Worm (Caenorhabditis elegans) whole organism, L2 larva: ENCODE measurements around the gene F46G10.2.

ENCODE experiments used
- C34F6.9 ChIP-seq: fragments of 150-350 bp; optimal IDR thresholded peaks from 2 replicates; lab custom pipeline; 2014; ENCODE audit warnings: missing biosample characterization, missing genetic modification characterization
- F13H6.1 ChIP-seq: sonication (generic microtip); optimal IDR thresholded peaks from 2 replicates; lab custom pipeline; 2016; ENCODE audit warnings: missing genetic modification characterization, missing compliant biosample characterization
- alr-1 ChIP-seq: fragments of 150-350 bp; optimal IDR thresholded peaks from 2 replicates; lab custom pipeline; 2014; ENCODE audit warnings: missing biosample characterization, missing genetic modification characterization
- ama-1 ChIP-seq: fragments of 150-350 bp; optimal IDR thresholded peaks from 2 replicates; lab custom pipeline; 2018; ENCODE audit warnings: inconsistent platforms
- blmp-1 ChIP-seq: sonication (generic microtip); optimal IDR thresholded peaks from 2 replicates; lab custom pipeline; 2017; ENCODE audit warnings: missing genetic modification characterization, mild to moderate bottlenecking, missing compliant biosample characterization, antibody characterized with exemption, moderate library complexity; ENCODE audit not compliant: insufficient read depth
- crh-2 ChIP-seq: sonication (generic microtip); optimal IDR thresholded peaks from 2 replicates; lab custom pipeline; 2017; ENCODE audit warnings: missing biosample characterization, missing genetic modification characterization
- dmd-4 ChIP-seq: sonication (generic microtip); optimal IDR thresholded peaks from 2 replicates; lab custom pipeline; 2017; ENCODE audit warnings: missing biosample characterization, missing genetic modification characterization
- elt-3 ChIP-seq: sonication (generic microtip); optimal IDR thresholded peaks from 2 replicates; lab custom pipeline; 2017; ENCODE audit warnings: missing biosample characterization, missing genetic modification characterization
- fos-1 ChIP-seq: fragments of 150-350 bp; optimal IDR thresholded peaks from 2 replicates; lab custom pipeline; 2014; ENCODE audit warnings: missing biosample characterization, missing genetic modification characterization
- lin-11 ChIP-seq: fragments of 150-350 bp; sonication (generic microtip); optimal IDR thresholded peaks from 2 replicates; lab custom pipeline; 2014; ENCODE audit warnings: missing biosample characterization, missing genetic modification characterization, inconsistent platforms, mixed read lengths
- lin-39 ChIP-seq: fragments of 150-350 bp; optimal IDR thresholded peaks from 2 replicates; lab custom pipeline; 2014; ENCODE audit warnings: missing biosample characterization, missing genetic modification reagents, missing genetic modification characterization
- lsy-2 ChIP-seq, 2 experiments: fragments of 150-350 bp in 1 of 2; sonication (generic microtip) in 1 of 2; optimal IDR thresholded peaks; 2 replicates each; lab custom pipeline; 2014 to 2017; ENCODE audit warnings: missing biosample characterization in 2 of 2, missing genetic modification characterization in 2 of 2
- mbf-1 ChIP-seq: sonication (generic microtip); optimal IDR thresholded peaks from 2 replicates; lab custom pipeline; 2017; ENCODE audit warnings: missing biosample characterization, missing genetic modification characterization
- nhr-12 ChIP-seq: fragments of 150-350 bp; optimal IDR thresholded peaks from 2 replicates; lab custom pipeline; 2014; ENCODE audit warnings: missing biosample characterization, missing genetic modification characterization
- nhr-23 ChIP-seq: fragments of 150-350 bp; optimal IDR thresholded peaks from 2 replicates; lab custom pipeline; 2014; ENCODE audit warnings: missing biosample characterization, missing genetic modification reagents, missing genetic modification characterization
- nhr-237 ChIP-seq: fragments of 150-350 bp; optimal IDR thresholded peaks from 2 replicates; lab custom pipeline; 2014; ENCODE audit warnings: missing biosample characterization, missing genetic modification characterization
- nhr-25 ChIP-seq: fragments of 150-350 bp; sonication (generic microtip); optimal IDR thresholded peaks from 3 replicates; lab custom pipeline; 2014; ENCODE audit warnings: missing biosample characterization, missing genetic modification characterization
- nhr-6 ChIP-seq: fragments of 150-350 bp; optimal IDR thresholded peaks from 2 replicates; lab custom pipeline; 2014; ENCODE audit warnings: missing biosample characterization, missing genetic modification characterization
- peb-1 ChIP-seq: fragments of 150-350 bp; optimal IDR thresholded peaks from 2 replicates; lab custom pipeline; 2014; ENCODE audit warnings: missing biosample characterization, missing genetic modification characterization
- sma-9 ChIP-seq, 2 experiments: fragments of 150-350 bp in 1 of 2; sonication (generic microtip) in 1 of 2; optimal IDR thresholded peaks; 2 replicates each; lab custom pipeline; 2014 to 2016; ENCODE audit warnings: missing genetic modification characterization in 2 of 2, mild to moderate bottlenecking in 1 of 2, missing biosample characterization in 1 of 2, missing compliant biosample characterization in 1 of 2, missing genetic modification reagents in 1 of 2, moderate library complexity in 1 of 2
- unc-39 ChIP-seq: fragments of 150-350 bp; optimal IDR thresholded peaks from 2 replicates; lab custom pipeline; 2014; ENCODE audit warnings: missing biosample characterization, missing genetic modification characterization
- unc-55 ChIP-seq: fragments of 150-350 bp; sonication (generic microtip); optimal IDR thresholded peaks from 3 replicates; lab custom pipeline; 2014; ENCODE audit warnings: missing biosample characterization, missing genetic modification reagents, missing genetic modification characterization
- ztf-11 ChIP-seq: sonication (generic microtip); optimal IDR thresholded peaks from 2 replicates; lab custom pipeline; 2017; ENCODE audit warnings: missing biosample characterization, missing genetic modification characterization
- ztf-4 ChIP-seq: fragments of 150-350 bp; optimal IDR thresholded peaks from 2 replicates; lab custom pipeline; 2014; ENCODE audit warnings: missing biosample characterization, missing genetic modification characterization

Gene F46G10.2

DNA sequence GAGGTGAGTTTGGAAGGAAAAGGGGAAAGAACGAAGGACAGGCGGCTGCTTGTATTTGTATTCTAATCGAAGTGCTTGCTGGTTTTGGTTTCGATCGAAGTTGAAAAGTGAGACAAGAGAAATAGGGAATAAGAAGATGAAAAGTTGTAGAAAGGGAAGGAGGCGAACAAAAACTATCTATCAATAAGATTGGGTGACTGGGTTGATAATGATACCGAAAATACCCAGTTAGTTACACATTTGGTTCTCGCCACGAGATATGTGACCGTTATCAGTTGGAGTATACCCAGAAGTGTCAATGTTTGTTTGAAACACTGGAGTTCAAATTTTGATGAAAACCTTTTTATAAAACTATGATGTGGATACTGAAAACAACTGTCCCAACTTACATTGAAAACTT is 45.5 kb downstream of the F46G10.2 start:
- no peak for TF ChIP-seq ztf-11 (tag; lab: Kevin White, UChicago)
- peak; percentile 83 for TF ChIP-seq sma-9 (GFP tag; optimal IDR thresholded peaks at IDR 0.05; lab: Kevin White, UChicago)
- no peak for TF ChIP-seq sma-9 (tag; optimal IDR thresholded peaks at IDR 0.05; lab: Kevin White, UChicago)
- TF ChIP-seq crh-2: peak; percentile 39
- TF ChIP-seq unc-39 (tag; lab: Kevin White, UChicago): no peak
- TF ChIP-seq lin-39 (tag; lab: Kevin White, UChicago): no peak
- TF ChIP-seq fos-1 (tag; lab: Kevin White, UChicago): peak; percentile 89
- peak; percentile 1 for TF ChIP-seq blmp-1 (tag; lab: Kevin White, UChicago)

DNA sequence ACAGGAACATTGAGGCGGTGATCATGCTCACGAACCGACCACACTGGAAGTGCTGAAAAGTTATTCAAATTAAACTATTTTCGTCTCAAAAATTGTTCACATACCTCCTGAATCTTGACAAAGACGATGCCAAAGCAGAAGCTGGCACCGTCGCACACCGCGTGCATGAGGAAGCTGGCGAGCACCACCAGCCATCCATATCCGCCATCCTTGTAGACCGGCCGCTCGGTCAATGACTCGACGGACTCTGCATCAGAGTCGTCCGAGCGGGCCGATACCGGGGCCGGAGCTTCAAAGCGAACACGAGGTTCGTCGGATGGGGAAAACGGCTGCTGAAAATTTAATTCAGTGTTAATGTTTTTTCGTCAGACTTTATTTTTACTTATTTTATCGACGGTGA is 53.4 kb downstream of the F46G10.2 start:
- TF ChIP-seq ama-1 (no peak), lsy-2 (tag; optimal IDR thresholded peaks at IDR 0.05; lab: Kevin White, UChicago) (no peak), lin-11 (tag; lab: Kevin White, UChicago) (no peak), nhr-6 (tag; lab: Kevin White, UChicago) (no peak), nhr-12 (tag; lab: Kevin White, UChicago) (no peak), nhr-23 (tag; lab: Kevin White, UChicago) (no peak), mbf-1 (tag; lab: Kevin White, UChicago) (no peak), sma-9 (GFP tag; optimal IDR thresholded peaks at IDR 0.05; lab: Kevin White, UChicago) (no peak), sma-9 (tag; optimal IDR thresholded peaks at IDR 0.05; lab: Kevin White, UChicago) (no peak), nhr-25 (tag; lab: Kevin White, UChicago) (no peak), crh-2 (no peak), ztf-4 (tag; lab: Kevin White, UChicago) (no peak), F13H6.1 (tag; lab: Kevin White, UChicago) (no peak), blmp-1 (tag; lab: Kevin White, UChicago) (no peak), peb-1 (tag; lab: Kevin White, UChicago) (no peak), dmd-4 (tag; lab: Kevin White, UChicago) (no peak)

ce11 chrX:13376851-13377250 is 54.1 kb downstream of the F46G10.2 start, which contains the start of the genes C49F8.14 and gem-1:
Gene C49F8.14, minus strand, starts transcription at chrX:13376949.
Gene gem-1, minus strand, starts transcription at chrX:13376992.
- TF ChIP-seq nhr-6 (tag; lab: Kevin White, UChicago) (no peak), ama-1 (no peak), alr-1 (no peak), lin-11 (tag; lab: Kevin White, UChicago) (no peak), dmd-4 (tag; lab: Kevin White, UChicago) (no peak), crh-2 (no peak), elt-3 (tag; lab: Kevin White, UChicago) (no peak), nhr-237 (tag; lab: Kevin White, UChicago) (no peak), peb-1 (tag; lab: Kevin White, UChicago) (no peak), C34F6.9 (tag; lab: Kevin White, UChicago) (no peak), unc-55 (GFP tag; lab: Kevin White, UChicago) (no peak)
